Fruit fly (Drosophila melanogaster) whole organism, embryonic: ENCODE data around the gene Cyp4d14.
A peak's percentile ranks its signal among the peaks of the same experiment; 100 is the strongest.

Experiments used
- Aef1 ChIP-seq: fragments of 200-800 bp; sonication (Bioruptor generic); IDR thresholded peaks from 3 replicates; pipeline ENCODE4 v1.3.6; 2022; ENCODE audit warnings: missing biosample characterization, missing genetic modification characterization
- Antp ChIP-seq: fragments of 200-800 bp; sonication (Bioruptor generic); optimal IDR thresholded peaks from 3 replicates; lab custom pipeline; 2016; ENCODE audit warnings: missing biosample characterization, missing genetic modification characterization
- CG10209 ChIP-seq: fragments of 200-800 bp; sonication (Bioruptor generic); optimal IDR thresholded peaks from 3 replicates; lab custom pipeline; 2017; ENCODE audit warnings: missing biosample characterization, mild to moderate bottlenecking, missing genetic modification characterization, missing genetic modification reagents
- CG10959 ChIP-seq: fragments of 200-800 bp; sonication (Bioruptor generic); IDR thresholded peaks from 2 replicates; pipeline ENCODE4 v1.3.6; 2022; ENCODE audit warnings: missing biosample characterization, missing genetic modification characterization
- CG11247 ChIP-seq: fragments of 200-800 bp; sonication (Bioruptor generic); IDR thresholded peaks from 2 replicates; pipeline ENCODE4 v1.3.6; 2022; ENCODE audit warnings: missing biosample characterization, missing genetic modification characterization
- CG11695 ChIP-seq: fragments of 200-800 bp; sonication (Bioruptor generic); IDR thresholded peaks from 3 replicates; pipeline ENCODE4 v1.3.6; 2022; ENCODE audit warnings: missing biosample characterization, missing genetic modification characterization
- CG12236 ChIP-seq: fragments of 200-800 bp; sonication (Bioruptor generic); optimal IDR thresholded peaks from 2 replicates; lab custom pipeline; 2016; ENCODE audit warnings: missing biosample characterization, missing genetic modification characterization
- CG14050 ChIP-seq: fragments of 200-800 bp; sonication (Bioruptor generic); IDR thresholded peaks from 3 replicates; pipeline ENCODE4 v1.3.6; 2022; ENCODE audit warnings: missing biosample characterization, missing genetic modification characterization
- CG1529 ChIP-seq: fragments of 200-800 bp; sonication (Bioruptor generic); optimal IDR thresholded peaks from 3 replicates; lab custom pipeline; 2018; ENCODE audit warnings: missing biosample characterization, missing genetic modification characterization
- CG18476 ChIP-seq: fragments of 200-800 bp; sonication (Bioruptor generic); optimal IDR thresholded peaks from 2 replicates; lab custom pipeline; 2016; ENCODE audit warnings: missing biosample characterization, mild to moderate bottlenecking, missing genetic modification characterization
- CG3065 ChIP-seq: fragments of 200-800 bp; sonication (Bioruptor generic); optimal IDR thresholded peaks from 2 replicates; lab custom pipeline; 2016; ENCODE audit warnings: missing biosample characterization, missing genetic modification characterization
- CG33557 ChIP-seq: fragments of 200-800 bp; sonication (Bioruptor generic); optimal IDR thresholded peaks from 2 replicates; lab custom pipeline; 2019; ENCODE audit warnings: missing biosample characterization, mild to moderate bottlenecking, missing genetic modification characterization, moderate library complexity
- CG43689 ChIP-seq: fragments of 200-800 bp; sonication (Bioruptor generic); IDR thresholded peaks from 2 replicates; pipeline ENCODE4 v1.3.6; 2022; ENCODE audit warnings: missing biosample characterization, missing genetic modification characterization
- CG5953 ChIP-seq: fragments of 200-800 bp; sonication (Bioruptor generic); IDR thresholded peaks from 2 replicates; pipeline ENCODE4 v1.3.6; 2022; ENCODE audit warnings: missing biosample characterization, missing genetic modification characterization
- CG8944 ChIP-seq: fragments of 200-800 bp; sonication (Bioruptor generic); optimal IDR thresholded peaks from 3 replicates; lab custom pipeline; 2016; ENCODE audit warnings: missing biosample characterization, missing genetic modification characterization
- CoRest ChIP-seq: fragments of 200-800 bp; sonication (Bioruptor generic); optimal IDR thresholded peaks from 3 replicates; lab custom pipeline; 2018; ENCODE audit warnings: missing biosample characterization, mild to moderate bottlenecking, missing genetic modification characterization, moderate library complexity
- D19B ChIP-seq: fragments of 200-800 bp; sonication (Bioruptor generic); optimal IDR thresholded peaks from 2 replicates; lab custom pipeline; 2017; ENCODE audit warnings: missing biosample characterization, mild to moderate bottlenecking, missing genetic modification characterization
- Doc3 ChIP-seq: fragments of 200-800 bp; sonication (Bioruptor generic); IDR thresholded peaks from 3 replicates; pipeline ENCODE4 v1.3.6; 2022; ENCODE audit warnings: missing biosample characterization, missing genetic modification characterization; ENCODE audit not compliant: partially characterized antibody
- Hr39 ChIP-seq: fragments of >200 bp; optimal IDR thresholded peaks from 2 replicates; lab custom pipeline; 2017
- Hsf ChIP-seq: fragments of 200-800 bp; sonication (Bioruptor generic); optimal IDR thresholded peaks from 3 replicates; lab custom pipeline; 2016; ENCODE audit warnings: missing biosample characterization, missing genetic modification characterization
- NC2β ChIP-seq: fragments of 200-800 bp; sonication (Bioruptor generic); optimal IDR thresholded peaks from 2 replicates; lab custom pipeline; 2016; ENCODE audit warnings: missing biosample characterization, missing genetic modification characterization
- Optix ChIP-seq: fragments of 200-800 bp; sonication (Bioruptor generic); IDR thresholded peaks from 3 replicates; pipeline ENCODE4 v1.3.6; 2022; ENCODE audit warnings: missing biosample characterization, missing genetic modification characterization
- Scr ChIP-seq: fragments of 200-800 bp; sonication (Bioruptor generic); IDR thresholded peaks from 2 replicates; pipeline ENCODE4 v1.3.6; 2022; ENCODE audit warnings: missing biosample characterization, missing genetic modification characterization; ENCODE audit not compliant: partially characterized antibody
- Stat92E ChIP-seq, 3 experiments: fragments of >200 bp in 2 of 3; fragments of 200-800 bp in 1 of 3; sonication (Bioruptor generic) in 1 of 3; optimal IDR thresholded peaks; 2 replicates each; lab custom pipeline; 2017 to 2019; ENCODE audit warnings: missing biosample characterization in 3 of 3, missing genetic modification characterization in 3 of 3, mild to moderate bottlenecking in 1 of 3, moderate library complexity in 1 of 3
- Trl ChIP-seq, 3 experiments: fragments of >200 bp in 2 of 3; fragments of 200-800 bp in 1 of 3; sonication (Bioruptor generic) in 1 of 3; optimal IDR thresholded peaks; 2 replicates in 1 of 3; 3 replicates in 2 of 3; lab custom pipeline; 2016 to 2017; ENCODE audit warnings: missing biosample characterization in 1 of 3, missing genetic modification characterization in 1 of 3
- br ChIP-seq: fragments of >200 bp; optimal IDR thresholded peaks from 2 replicates; lab custom pipeline; 2017
- btn ChIP-seq: fragments of 200-800 bp; sonication (Bioruptor generic); optimal IDR thresholded peaks from 2 replicates; lab custom pipeline; 2016; ENCODE audit warnings: missing biosample characterization, missing genetic modification characterization
- chif ChIP-seq, 2 experiments: fragments of 200-800 bp; sonication (Bioruptor generic); optimal IDR thresholded peaks; 3 replicates each; lab custom pipeline; 2016; ENCODE audit warnings: missing biosample characterization in 2 of 2, missing genetic modification characterization in 2 of 2
- corto ChIP-seq: fragments of 200-800 bp; sonication (Bioruptor generic); optimal IDR thresholded peaks from 2 replicates; lab custom pipeline; 2016; ENCODE audit warnings: missing biosample characterization, mild to moderate bottlenecking, missing genetic modification characterization, moderate library complexity
- disco-r ChIP-seq: fragments of 200-800 bp; sonication (Bioruptor generic); optimal IDR thresholded peaks from 2 replicates; lab custom pipeline; 2016; ENCODE audit warnings: missing biosample characterization, missing genetic modification characterization
- emc ChIP-seq: fragments of 200-800 bp; sonication (Bioruptor generic); optimal IDR thresholded peaks from 2 replicates; lab custom pipeline; 2016; ENCODE audit warnings: missing biosample characterization, missing genetic modification characterization
- ems ChIP-seq: fragments of 200-800 bp; sonication (Bioruptor generic); optimal IDR thresholded peaks from 3 replicates; lab custom pipeline; 2016; ENCODE audit warnings: missing biosample characterization, missing genetic modification characterization
- gce ChIP-seq: fragments of 200-800 bp; sonication (Bioruptor generic); IDR thresholded peaks from 3 replicates; pipeline ENCODE4 v1.3.6; 2022; ENCODE audit warnings: missing biosample characterization, missing genetic modification characterization
- gcm ChIP-seq: fragments of 200-800 bp; sonication (Bioruptor generic); optimal IDR thresholded peaks from 2 replicates; lab custom pipeline; 2019; ENCODE audit warnings: missing biosample characterization, mild to moderate bottlenecking, missing genetic modification characterization, moderate library complexity
- gcm2 ChIP-seq: fragments of 200-800 bp; sonication (Bioruptor generic); optimal IDR thresholded peaks from 2 replicates; lab custom pipeline; 2016; ENCODE audit warnings: missing biosample characterization, missing genetic modification characterization
- her ChIP-seq: fragments of 200-800 bp; sonication (Bioruptor generic); optimal IDR thresholded peaks from 2 replicates; lab custom pipeline; 2016; ENCODE audit warnings: missing biosample characterization, missing genetic modification characterization
- hth ChIP-seq: fragments of >200 bp; optimal IDR thresholded peaks from 2 replicates; lab custom pipeline; 2017; ENCODE audit warnings: inconsistent platforms
- ind ChIP-seq: fragments of 200-800 bp; sonication (Bioruptor generic); optimal IDR thresholded peaks from 3 replicates; lab custom pipeline; 2016; ENCODE audit warnings: missing biosample characterization, missing genetic modification characterization
- kay ChIP-seq: fragments of 200-800 bp; sonication (Bioruptor generic); optimal IDR thresholded peaks from 2 replicates; lab custom pipeline; 2016; ENCODE audit warnings: missing biosample characterization, missing genetic modification characterization
- ken ChIP-seq: fragments of 200-800 bp; sonication (Bioruptor generic); IDR thresholded peaks from 3 replicates; pipeline ENCODE4 v1.3.6; 2022; ENCODE audit warnings: missing biosample characterization, missing genetic modification characterization
- luna ChIP-seq: fragments of 200-800 bp; sonication (Bioruptor generic); optimal IDR thresholded peaks from 2 replicates; lab custom pipeline; 2016; ENCODE audit warnings: missing biosample characterization, missing genetic modification characterization
- nerfin-1 ChIP-seq: fragments of 200-800 bp; sonication (Bioruptor generic); optimal IDR thresholded peaks from 3 replicates; lab custom pipeline; 2019; ENCODE audit warnings: missing biosample characterization, mild to moderate bottlenecking, missing genetic modification characterization, moderate library complexity
- odd ChIP-seq: fragments of 200-800 bp; sonication (Bioruptor generic); optimal IDR thresholded peaks from 2 replicates; lab custom pipeline; 2017; ENCODE audit warnings: missing biosample characterization, mild to moderate bottlenecking, missing genetic modification characterization
- seq ChIP-seq: fragments of 200-800 bp; sonication (Bioruptor generic); IDR thresholded peaks from 2 replicates; pipeline ENCODE4 v1.3.6; 2022; ENCODE audit warnings: missing biosample characterization, missing genetic modification characterization
- sima ChIP-seq: fragments of 200-800 bp; sonication (Bioruptor generic); optimal IDR thresholded peaks from 2 replicates; lab custom pipeline; 2016; ENCODE audit warnings: missing biosample characterization, missing genetic modification characterization
- sqz ChIP-seq: fragments of 200-800 bp; sonication (Bioruptor generic); optimal IDR thresholded peaks from 3 replicates; lab custom pipeline; 2018; ENCODE audit warnings: missing biosample characterization, mild to moderate bottlenecking, missing genetic modification characterization
- sug ChIP-seq: fragments of 200-800 bp; optimal IDR thresholded peaks from 2 replicates; lab custom pipeline; 2019; ENCODE audit warnings: missing biosample characterization, mild to moderate bottlenecking, missing genetic modification characterization, moderate library complexity
- tap ChIP-seq: fragments of 200-800 bp; optimal IDR thresholded peaks from 3 replicates; lab custom pipeline; 2019; ENCODE audit warnings: missing biosample characterization, mild to moderate bottlenecking, missing genetic modification characterization, moderate library complexity
- tx ChIP-seq: fragments of 200-800 bp; sonication (Bioruptor generic); optimal IDR thresholded peaks from 2 replicates; lab custom pipeline; 2016; ENCODE audit warnings: missing biosample characterization, missing genetic modification characterization
- unc-4 ChIP-seq: fragments of 200-800 bp; sonication (Bioruptor generic); IDR thresholded peaks from 2 replicates; pipeline ENCODE4 v1.3.6; 2022; ENCODE audit warnings: missing biosample characterization, missing genetic modification characterization; ENCODE audit not compliant: partially characterized antibody
- unpg ChIP-seq: fragments of 200-800 bp; sonication (Bioruptor generic); optimal IDR thresholded peaks from 3 replicates; lab custom pipeline; 2018; ENCODE audit warnings: missing biosample characterization, mild to moderate bottlenecking, missing genetic modification characterization, moderate library complexity
- zen ChIP-seq: fragments of 200-800 bp; sonication (Bioruptor generic); optimal IDR thresholded peaks from 3 replicates; lab custom pipeline; 2018; ENCODE audit warnings: missing biosample characterization, mild to moderate bottlenecking, missing genetic modification characterization, moderate library complexity
- zfh2 ChIP-seq: fragments of 200-800 bp; sonication (Bioruptor generic); optimal IDR thresholded peaks from 2 replicates; lab custom pipeline; 2016; ENCODE audit warnings: missing biosample characterization, missing genetic modification characterization

Cyp4d14 gene

DNA sequence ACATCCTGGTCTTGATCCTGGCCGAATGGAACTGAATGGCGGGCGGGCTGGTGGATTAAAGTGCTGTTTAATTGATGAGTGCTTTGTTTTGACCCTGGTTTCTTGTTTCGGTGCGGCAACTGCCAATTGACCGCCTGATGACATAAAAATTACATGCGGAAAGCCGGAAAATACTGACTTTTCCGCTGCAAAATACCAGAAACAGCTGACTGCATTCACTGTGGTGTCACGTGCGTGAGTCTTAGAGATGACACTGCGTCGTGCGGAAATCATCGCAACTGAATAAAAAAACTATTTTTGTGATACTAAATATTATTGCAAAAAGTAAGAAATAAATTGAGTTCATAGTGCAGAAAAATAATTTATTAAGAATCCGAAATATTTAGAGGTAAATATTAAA, 25.6 kb downstream of the Cyp4d14 start, which contains the start of gene bcn92 (continued):
- peak; percentile 94 for TF ChIP-seq Doc3 (GFP tag; lab: Robert Waterston, UW)
- no peak for TF ChIP-seq tx
- no peak for TF ChIP-seq CG11695 (GFP tag; lab: Robert Waterston, UW)
- TF ChIP-seq gcm (GFP tag; lab: Kevin White, UChicago) = no peak
- no peak for TF ChIP-seq hth
- TF ChIP-seq chif (GFP tag; optimal IDR thresholded peaks at IDR 0.05; lab: Kevin White, UChicago) = peak; percentile 12 to 35
- TF ChIP-seq kay (GFP tag; lab: Kevin White, UChicago) = no peak
- TF ChIP-seq CG11247 = peak; percentile 47
- TF ChIP-seq ind (GFP tag; lab: Kevin White, UChicago) = peak; percentile 46
- TF ChIP-seq unpg = peak; percentile 8
- no peak for TF ChIP-seq nerfin-1
- TF ChIP-seq unc-4 = peak; percentile 93
- no peak for TF ChIP-seq CG8944 (GFP tag; lab: Kevin White, UChicago)
- TF ChIP-seq Trl (optimal IDR thresholded peaks at IDR 0.05; lab: Kevin White, UChicago) = no peak
- TF ChIP-seq Trl (GFP tag; optimal IDR thresholded peaks at IDR 0.05; lab: Kevin White, UChicago) = peak; percentile 26
- no peak for TF ChIP-seq Stat92E (GFP tag; optimal IDR thresholded peaks at IDR 0.05; lab: Kevin White, UChicago)
- no peak for TF ChIP-seq CG5953
- TF ChIP-seq CG43689 = no peak
- no peak for TF ChIP-seq odd
- no peak for TF ChIP-seq CG33557
- no peak for TF ChIP-seq CG3065 (GFP tag; lab: Kevin White, UChicago)
- no peak for TF ChIP-seq corto
- peak; percentile 29 for TF ChIP-seq zfh2 (GFP tag; lab: Kevin White, UChicago)
- no peak for TF ChIP-seq gcm2 (GFP tag; lab: Kevin White, UChicago)
- no peak for TF ChIP-seq Aef1 (GFP tag; lab: Robert Waterston, UW)
- 0 out of 3 replicates have a peak, but pooled peaks have one; percentile 12 for TF ChIP-seq Optix (GFP tag; lab: Robert Waterston, UW)
- no peak for TF ChIP-seq emc (GFP tag; lab: Kevin White, UChicago)
- TF ChIP-seq Scr (GFP tag; lab: Robert Waterston, UW) = peak; percentile 95
- no peak for TF ChIP-seq gce (GFP tag; lab: Robert Waterston, UW)
- no peak for TF ChIP-seq Hr39 (lab: Kevin White, UChicago)
- no peak for TF ChIP-seq luna (GFP tag; lab: Kevin White, UChicago)
- TF ChIP-seq sqz (GFP tag; lab: Kevin White, UChicago) = peak; percentile 19
- no peak for TF ChIP-seq ems (GFP tag; lab: Kevin White, UChicago)
- TF ChIP-seq CoRest (tag; lab: Kevin White, UChicago) = peak; percentile 22
- TF ChIP-seq tap (tag; lab: Kevin White, UChicago) = no peak
- peak; percentile 41 for TF ChIP-seq Antp
- TF ChIP-seq CG10209 (GFP tag; lab: Kevin White, UChicago) = peak; percentile 19
- peak; percentile 62 for TF ChIP-seq Hsf (GFP tag; lab: Kevin White, UChicago)
- TF ChIP-seq ken (GFP tag; lab: Robert Waterston, UW) = no peak
- no peak for TF ChIP-seq CG14050 (GFP tag; lab: Robert Waterston, UW)
- TF ChIP-seq disco-r = no peak
- TF ChIP-seq btn = no peak
- TF ChIP-seq D19B (GFP tag; lab: Kevin White, UChicago) = no peak
- TF ChIP-seq seq (GFP tag; lab: Robert Waterston, UW) = no peak
- TF ChIP-seq CG10959 (GFP tag; lab: Robert Waterston, UW) = no peak
- no peak for TF ChIP-seq CG1529
- peak; percentile 48 for TF ChIP-seq sug (tag; lab: Kevin White, UChicago)
- peak; percentile 3 for TF ChIP-seq zen (tag; lab: Kevin White, UChicago)
- TF ChIP-seq sima (GFP tag; lab: Kevin White, UChicago) = no peak
- TF ChIP-seq CG18476 = peak; percentile 9
- TF ChIP-seq br = no peak
- TF ChIP-seq her = peak; percentile 30
- TF ChIP-seq CG12236 (GFP tag; lab: Kevin White, UChicago) = no peak
- peak; percentile 10 for TF ChIP-seq NC2β (GFP tag; lab: Kevin White, UChicago)
